Worm (Caenorhabditis elegans): Measurements from ENCODE around the gene T24E12.13.

The T24E12.13 gene

ce11 chrII:3827801-3828200 lies 40.5 kb downstream of the T24E12.13 start, which contains the start of gene F54D10.8:
Gene F54D10.8 (minus strand): TSS chrII:3827901.
- TF ChIP-seq unc-86 (tag; optimal IDR thresholded peaks at IDR 0.05), result no peak
- TF ChIP-seq unc-98 (GFP tag; IDR thresholded peaks at IDR 0.05), result no peak
- no peak for TF ChIP-seq C34B4.2 (tag; optimal IDR thresholded peaks at IDR 0.05)
- no peak for TF ChIP-seq aly-2 (tag; optimal IDR thresholded peaks at IDR 0.05)
- no peak for TF ChIP-seq unc-130 (tag; optimal IDR thresholded peaks at IDR 0.05)
- TF ChIP-seq nhr-12 (tag; optimal IDR thresholded peaks at IDR 0.05), result no peak
- no peak for TF ChIP-seq aha-1 (tag; optimal IDR thresholded peaks at IDR 0.05)

- no peak for TF ChIP-seq nhr-76 (tag; optimal IDR thresholded peaks at IDR 0.05)
- no peak for TF ChIP-seq hlh-4 (tag; optimal IDR thresholded peaks at IDR 0.05)
- TF ChIP-seq efl-1 (optimal IDR thresholded peaks at IDR 0.05), result no peak
- no peak for TF ChIP-seq efl-1 (GFP tag; optimal IDR thresholded peaks at IDR 0.05 in 1 of 2)
- no peak for TF ChIP-seq mep-1 (tag; optimal IDR thresholded peaks at IDR 0.05)
- no peak for TF ChIP-seq ztf-4 (tag; optimal IDR thresholded peaks at IDR 0.05)
Observed at ce11 chrII:3829623-3830022, 42.4 kb downstream of the T24E12.13 start.

ce11 chrII:3832383-3832782 lies 45.1 kb downstream of the T24E12.13 start, which contains the start of gene F54D10.9:
Gene F54D10.9 (minus strand): TSS chrII:3832483.
- TF ChIP-seq nhr-19 (GFP tag; conservative IDR thresholded peaks at IDR 0.05) (no peak), nhr-11 (tag; optimal IDR thresholded peaks at IDR 0.05) (no peak), blmp-1 (tag; optimal IDR thresholded peaks at IDR 0.05) (peak; percentile 26)

ce11 chrII:3835915-3836314 lies 48.7 kb downstream of the T24E12.13 start, which contains the start of gene oac-4:
Gene oac-4 (minus strand): TSS chrII:3836015.
- no peak for TF ChIP-seq efl-1 (optimal IDR thresholded peaks at IDR 0.05)
- TF ChIP-seq efl-1 (GFP tag; optimal IDR thresholded peaks at IDR 0.05 in 1 of 2), result no peak
- no peak for TF ChIP-seq nhr-47 (tag; optimal IDR thresholded peaks at IDR 0.05)
- TF ChIP-seq fkh-10 (GFP tag; optimal IDR thresholded peaks at IDR 0.05), result no peak
- no peak for TF ChIP-seq nhr-90 (tag; optimal IDR thresholded peaks at IDR 0.05; ENCODE audit: poor library complexity)
- TF ChIP-seq pax-3 (tag; optimal IDR thresholded peaks at IDR 0.05), result no peak
- no peak for TF ChIP-seq hlh-4 (tag; optimal IDR thresholded peaks at IDR 0.05)

All from whole organism, L1 larva.